Worm (Caenorhabditis elegans) whole organism, L1 larva: ENCODE results near the gene F15A8.1.

Source experiments
- C04F5.9 ChIP-seq: sonication (generic microtip); optimal IDR thresholded peaks from 2 replicates; lab custom pipeline; 2016; ENCODE audit warnings: missing genetic modification characterization, missing compliant biosample characterization
- aha-1 ChIP-seq: fragments of 150-350 bp; optimal IDR thresholded peaks from 2 replicates; lab custom pipeline; 2014; ENCODE audit warnings: missing biosample characterization, missing genetic modification characterization
- alr-1 ChIP-seq: fragments of 200-800 bp; sonication (Bioruptor generic); optimal IDR thresholded peaks from 2 replicates; lab custom pipeline; 2018; ENCODE audit warnings: borderline replicate concordance, mild to moderate bottlenecking, missing genetic modification characterization, missing compliant biosample characterization
- ama-1 ChIP-seq: fragments of 150-350 bp; optimal IDR thresholded peaks from 2 replicates; lab custom pipeline; 2014
- ceh-88 ChIP-seq: fragments of 200-800 bp; sonication (Bioruptor generic); IDR thresholded peaks from 2 replicates; pipeline ENCODE4 v1.3.6; 2022; ENCODE audit warnings: missing genetic modification characterization, missing compliant biosample characterization
- ces-1 ChIP-seq: fragments of 150-350 bp; optimal IDR thresholded peaks from 2 replicates; lab custom pipeline; 2014; ENCODE audit warnings: missing biosample characterization, missing genetic modification reagents, missing genetic modification characterization
- dpl-1 ChIP-seq, 3 experiments: fragments of 150-350 bp in 2 of 3; sonication (generic microtip) in 1 of 3; optimal IDR thresholded peaks; 2 replicates each; lab custom pipeline; 2014 to 2017; ENCODE audit warnings: missing biosample characterization in 3 of 3, missing genetic modification characterization in 3 of 3, missing genetic modification reagents in 3 of 3
- dsc-1 ChIP-seq: sonication (generic microtip); optimal IDR thresholded peaks from 2 replicates; lab custom pipeline; 2016; ENCODE audit warnings: mild to moderate bottlenecking, missing genetic modification characterization, missing compliant biosample characterization
- elt-2 ChIP-seq: sonication (generic microtip); optimal IDR thresholded peaks from 2 replicates; lab custom pipeline; 2016; ENCODE audit warnings: missing genetic modification characterization, mild to moderate bottlenecking, inconsistent platforms, missing compliant biosample characterization, missing genetic modification reagents
- ets-5 ChIP-seq: fragments of 200-800 bp; sonication (Bioruptor generic); IDR thresholded peaks from 2 replicates; pipeline ENCODE4 v1.3.6; 2022; ENCODE audit warnings: missing genetic modification characterization, missing compliant biosample characterization
- fkh-10 ChIP-seq: sonication (generic microtip); optimal IDR thresholded peaks from 2 replicates; lab custom pipeline; 2017; ENCODE audit warnings: missing biosample characterization, missing genetic modification reagents, missing genetic modification characterization
- fkh-4 ChIP-seq: sonication (generic microtip); optimal IDR thresholded peaks from 2 replicates; lab custom pipeline; 2016; ENCODE audit warnings: missing compliant biosample characterization, missing genetic modification characterization, borderline replicate concordance
- grh-1 ChIP-seq: fragments of 200-800 bp; sonication (Bioruptor generic); IDR thresholded peaks from 2 replicates; pipeline ENCODE4 v1.3.6; 2022; ENCODE audit warnings: missing genetic modification reagents, missing genetic modification characterization, missing compliant biosample characterization
- hlh-17 ChIP-seq: fragments of 200-800 bp; sonication (Bioruptor generic); optimal IDR thresholded peaks from 2 replicates; lab custom pipeline; 2018; ENCODE audit warnings: missing genetic modification characterization, mild to moderate bottlenecking, missing compliant biosample characterization, moderate library complexity, borderline replicate concordance
- hpl-2 ChIP-seq: fragments of 150-350 bp; optimal IDR thresholded peaks from 2 replicates; lab custom pipeline; 2014; ENCODE audit warnings: missing biosample characterization, missing genetic modification reagents, missing genetic modification characterization
- isw-1 ChIP-seq: fragments of 200-800 bp; sonication (Bioruptor generic); IDR thresholded peaks from 2 replicates; pipeline ENCODE4 v1.3.6; 2022; ENCODE audit warnings: missing genetic modification characterization, missing compliant biosample characterization
- jun-1 ChIP-seq: fragments of 150-350 bp; optimal IDR thresholded peaks from 2 replicates; lab custom pipeline; 2014; ENCODE audit warnings: missing biosample characterization, missing genetic modification reagents, missing genetic modification characterization
- lin-15B ChIP-seq: fragments of 150-350 bp; sonication (generic microtip); optimal IDR thresholded peaks from 3 replicates; lab custom pipeline; 2014; ENCODE audit warnings: missing biosample characterization, missing genetic modification characterization
- lin-39 ChIP-seq: fragments of 150-350 bp; optimal IDR thresholded peaks from 2 replicates; lab custom pipeline; 2014; ENCODE audit warnings: missing biosample characterization, missing genetic modification reagents, missing genetic modification characterization
- lir-3 ChIP-seq: sonication (generic microtip); optimal IDR thresholded peaks from 2 replicates; lab custom pipeline; 2016; ENCODE audit warnings: mild to moderate bottlenecking, missing genetic modification characterization, moderate library complexity, missing compliant biosample characterization; ENCODE audit not compliant: poor library complexity
- lsy-2 ChIP-seq, 2 experiments: fragments of 150-350 bp; optimal IDR thresholded peaks; 2 replicates each; lab custom pipeline; 2014; ENCODE audit warnings: missing biosample characterization in 2 of 2, missing genetic modification characterization in 2 of 2
- mab-9 ChIP-seq: fragments of 200-800 bp; sonication (Bioruptor generic); IDR thresholded peaks from 2 replicates; pipeline ENCODE4 v1.3.6; 2022; ENCODE audit warnings: missing genetic modification reagents, missing genetic modification characterization, missing compliant biosample characterization
- mef-2 ChIP-seq: fragments of 150-350 bp; optimal IDR thresholded peaks from 2 replicates; lab custom pipeline; 2014; ENCODE audit warnings: missing biosample characterization, missing genetic modification characterization
- nhr-11 ChIP-seq: fragments of 150-350 bp; optimal IDR thresholded peaks from 2 replicates; lab custom pipeline; 2014; ENCODE audit warnings: missing biosample characterization, missing genetic modification characterization
- nhr-20 ChIP-seq: sonication (generic microtip); optimal IDR thresholded peaks from 2 replicates; lab custom pipeline; 2016; ENCODE audit warnings: mild to moderate bottlenecking, missing genetic modification characterization, missing compliant biosample characterization
- nhr-28 ChIP-seq: fragments of 150-350 bp; optimal IDR thresholded peaks from 2 replicates; lab custom pipeline; 2014; ENCODE audit warnings: missing biosample characterization, missing genetic modification characterization
- nhr-71 ChIP-seq: sonication (generic microtip); optimal IDR thresholded peaks from 2 replicates; lab custom pipeline; 2016; ENCODE audit warnings: mild to moderate bottlenecking, missing genetic modification characterization, moderate library complexity, missing compliant biosample characterization
- nhr-76 ChIP-seq: sonication (generic microtip); optimal IDR thresholded peaks from 2 replicates; lab custom pipeline; 2017; ENCODE audit warnings: missing biosample characterization, missing genetic modification characterization
- nhr-77 ChIP-seq: fragments of 150-350 bp; optimal IDR thresholded peaks from 2 replicates; lab custom pipeline; 2014; ENCODE audit warnings: missing biosample characterization, missing genetic modification characterization
- nhr-85 ChIP-seq: sonication (generic microtip); peaks from one replicate; lab custom pipeline; 2016; ENCODE audit warnings: missing genetic modification characterization, inconsistent platforms, missing compliant biosample characterization
- nhr-90 ChIP-seq: sonication (generic microtip); optimal IDR thresholded peaks from 2 replicates; lab custom pipeline; 2016; ENCODE audit warnings: mild to moderate bottlenecking, missing genetic modification characterization, missing compliant biosample characterization; ENCODE audit not compliant: poor library complexity
- pag-3 ChIP-seq: sonication (generic microtip); optimal IDR thresholded peaks from 2 replicates; lab custom pipeline; 2017; ENCODE audit warnings: missing genetic modification characterization, mild to moderate bottlenecking, missing compliant biosample characterization, antibody characterized with exemption, borderline replicate concordance; ENCODE audit not compliant: insufficient read depth
- pax-3 ChIP-seq: fragments of 200-800 bp; sonication (Bioruptor generic); optimal IDR thresholded peaks from 2 replicates; lab custom pipeline; 2018; ENCODE audit warnings: mild to moderate bottlenecking, missing genetic modification characterization, moderate library complexity, missing compliant biosample characterization
- snpc-4 ChIP-seq: fragments of 150-350 bp; optimal IDR thresholded peaks from 2 replicates; lab custom pipeline; 2014; ENCODE audit warnings: missing biosample characterization, missing genetic modification characterization
- snu-23 ChIP-seq: sonication (generic microtip); optimal IDR thresholded peaks from 2 replicates; lab custom pipeline; 2016; ENCODE audit warnings: missing genetic modification characterization, missing compliant biosample characterization
- sptf-1 ChIP-seq: fragments of 150-350 bp; optimal IDR thresholded peaks from 2 replicates; lab custom pipeline; 2014; ENCODE audit warnings: missing biosample characterization, missing genetic modification characterization
- sup-37 ChIP-seq: fragments of 200-800 bp; sonication (Bioruptor generic); optimal IDR thresholded peaks from 2 replicates; lab custom pipeline; 2018; ENCODE audit warnings: mild to moderate bottlenecking, missing genetic modification characterization, missing compliant biosample characterization
- tbx-2 ChIP-seq: sonication (generic microtip); optimal IDR thresholded peaks from 2 replicates; lab custom pipeline; 2016; ENCODE audit warnings: missing genetic modification characterization, missing compliant biosample characterization
- tlp-1 ChIP-seq: fragments of 150-350 bp; optimal IDR thresholded peaks from 2 replicates; lab custom pipeline; 2014; ENCODE audit warnings: missing biosample characterization, missing genetic modification characterization
- unc-130 ChIP-seq: fragments of 150-350 bp; optimal IDR thresholded peaks from 2 replicates; lab custom pipeline; 2017; ENCODE audit warnings: missing biosample characterization, missing genetic modification characterization, inconsistent platforms
- unc-30 ChIP-seq: sonication (generic microtip); optimal IDR thresholded peaks from 2 replicates; lab custom pipeline; 2017; ENCODE audit warnings: missing biosample characterization, missing genetic modification characterization
- unc-86 ChIP-seq: sonication (generic microtip); optimal IDR thresholded peaks from 2 replicates; lab custom pipeline; 2016; ENCODE audit warnings: missing genetic modification characterization, missing compliant biosample characterization
- unc-98 ChIP-seq: fragments of 200-800 bp; sonication (Bioruptor generic); IDR thresholded peaks from 2 replicates; pipeline ENCODE4 v1.3.6; 2022; ENCODE audit warnings: missing genetic modification characterization, missing compliant biosample characterization
- vab-15 ChIP-seq: sonication (generic microtip); optimal IDR thresholded peaks from 2 replicates; lab custom pipeline; 2017; ENCODE audit warnings: missing genotype, mild to moderate bottlenecking, missing genetic modification characterization, missing compliant biosample characterization
- xbp-1 ChIP-seq: sonication (generic microtip); optimal IDR thresholded peaks from 2 replicates; lab custom pipeline; 2016; ENCODE audit warnings: missing genetic modification characterization, missing compliant biosample characterization
- ztf-4 ChIP-seq: fragments of 150-350 bp; optimal IDR thresholded peaks from 2 replicates; lab custom pipeline; 2014; ENCODE audit warnings: missing biosample characterization, missing genetic modification characterization

F15A8.1 gene

DNA sequence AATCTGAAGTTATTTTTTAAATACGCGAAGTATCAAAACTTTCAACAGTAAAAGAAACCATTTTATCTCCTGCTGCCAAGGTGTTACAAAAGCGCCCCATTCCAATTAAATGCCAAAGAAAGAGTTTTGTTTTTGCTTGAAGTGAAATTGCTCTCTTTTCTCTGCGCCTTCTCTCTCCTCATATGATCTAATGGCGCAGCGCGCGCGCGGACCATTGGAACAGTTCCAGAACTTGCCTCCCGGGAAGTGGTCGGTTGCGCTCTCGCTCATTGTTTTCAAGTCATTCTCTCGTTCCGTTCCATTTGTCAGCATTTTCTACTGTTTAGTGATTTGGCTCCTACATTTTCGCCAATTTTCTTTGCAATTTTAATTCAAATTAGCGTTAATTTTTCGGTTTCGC is 11.2 kb downstream of the F15A8.1 start:
- TF ChIP-seq alr-1 (tag; lab: Kevin White, UChicago) (no peak), elt-2 (tag; lab: Kevin White, UChicago) (no peak), lir-3 (tag; lab: Kevin White, UChicago) (no peak), nhr-11 (tag; lab: Kevin White, UChicago) (no peak), dsc-1 (tag; lab: Kevin White, UChicago) (no peak), lin-39 (tag; lab: Kevin White, UChicago) (no peak), hlh-17 (GFP tag; lab: Kevin White, UChicago) (no peak), nhr-20 (no peak), lin-15B (tag; lab: Kevin White, UChicago) (no peak)

DNA sequence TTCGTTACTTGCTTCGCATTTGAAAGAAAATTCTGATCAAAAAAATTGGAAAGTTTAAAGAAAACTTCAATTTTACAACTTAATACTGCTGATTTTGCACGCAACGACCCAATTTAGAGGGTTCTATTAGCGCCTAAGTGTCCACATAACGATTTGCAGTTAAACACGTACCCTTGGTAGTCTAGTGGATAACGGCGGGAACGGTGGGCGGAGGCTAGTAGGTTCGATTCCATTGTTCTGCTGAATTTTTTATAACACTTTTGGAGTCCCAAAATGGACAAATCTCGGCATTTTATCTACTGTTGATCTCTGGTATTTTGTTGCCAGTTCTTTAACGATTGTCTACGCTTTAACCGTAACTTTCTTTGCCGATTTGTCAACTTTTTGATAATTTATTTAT is 12.4 kb downstream of the F15A8.1 start:
- no peak for TF ChIP-seq elt-2 (tag; lab: Kevin White, UChicago)
- TF ChIP-seq sptf-1 (tag; lab: Kevin White, UChicago) = no peak
- TF ChIP-seq fkh-10 = no peak
- no peak for TF ChIP-seq nhr-20
- no peak for TF ChIP-seq xbp-1 (tag; lab: Kevin White, UChicago)
- TF ChIP-seq hlh-17 (GFP tag; lab: Kevin White, UChicago) = no peak

DNA sequence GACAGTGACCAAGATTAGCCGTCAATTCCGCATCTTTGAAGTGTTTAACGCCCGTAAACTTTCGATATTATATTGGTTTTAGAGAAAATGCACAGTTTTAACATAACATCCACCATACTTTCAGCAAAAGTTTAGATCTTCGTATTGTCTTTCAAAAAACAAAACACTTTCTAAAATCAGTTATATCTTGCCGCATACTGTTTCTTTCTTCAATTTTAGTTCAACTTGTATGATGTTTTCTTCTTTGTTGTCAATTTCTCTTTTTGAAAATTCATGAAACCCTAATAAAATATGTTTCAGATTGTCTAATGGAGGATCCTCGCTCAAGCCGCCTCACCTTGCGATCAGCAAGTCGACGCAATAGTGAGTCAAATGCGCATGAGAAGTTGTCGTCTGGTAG is 13.1 kb downstream of the F15A8.1 start, which contains the start of gene F02E8.4:
Gene F02E8.4 (plus strand): TSS at position 301 of the 400 bp plus-strand sequence.
- TF ChIP-seq aha-1 (tag; lab: Kevin White, UChicago) (no peak), nhr-85 (tag; lab: Kevin White, UChicago) (peak; percentile 23)

DNA sequence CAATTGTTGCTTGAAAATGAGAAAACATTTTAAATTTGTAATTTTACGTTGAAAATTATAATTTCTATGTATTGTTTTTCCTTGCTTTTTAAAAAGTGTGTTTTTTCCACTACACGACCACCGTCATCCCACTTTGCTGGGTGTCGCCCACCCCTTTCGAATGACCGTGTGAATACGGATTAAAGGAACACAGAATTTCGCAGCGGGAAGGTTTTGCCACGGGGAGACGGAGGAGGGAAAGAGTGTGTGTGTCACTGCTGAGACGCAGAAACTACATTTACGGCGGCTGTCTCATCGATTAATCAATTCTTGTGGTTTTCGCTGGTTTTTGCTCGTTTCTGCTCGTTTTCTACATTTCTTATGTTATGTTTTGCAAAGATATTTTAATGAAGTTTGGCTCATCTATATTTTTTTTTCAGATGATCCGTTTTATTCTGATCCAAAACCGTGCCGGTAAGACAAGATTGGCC is 17.1 kb downstream of the F15A8.1 start, which contains the start of gene aps-2:
Gene aps-2 (plus strand): TSS at position 420 of the 470 bp plus-strand sequence.
- TF ChIP-seq fkh-4 (no peak), elt-2 (tag; lab: Kevin White, UChicago) (no peak), ets-5 (GFP tag; lab: Robert Waterston, UW) (no peak), alr-1 (tag; lab: Kevin White, UChicago) (no peak), jun-1 (tag; lab: Kevin White, UChicago) (peak; percentile 40), aha-1 (tag; lab: Kevin White, UChicago) (no peak), tlp-1 (tag; lab: Kevin White, UChicago) (no peak), sup-37 (GFP tag; lab: Kevin White, UChicago) (no peak), mab-9 (GFP tag; lab: Robert Waterston, UW) (no peak), unc-30 (tag; lab: Kevin White, UChicago) (no peak), vab-15 (tag; lab: Kevin White, UChicago) (no peak), lsy-2 (tag; optimal IDR thresholded peaks at IDR 0.05; lab: Kevin White, UChicago) (peak; percentile 34 to 70), lin-15B (tag; lab: Kevin White, UChicago) (no peak), snu-23 (GFP tag; lab: Kevin White, UChicago) (peak; percentile 67), tbx-2 (no peak), isw-1 (GFP tag; lab: Robert Waterston, UW) (no peak), ztf-4 (tag; lab: Kevin White, UChicago) (no peak), unc-86 (tag; lab: Kevin White, UChicago) (peak; percentile 41), ceh-88 (no peak), pax-3 (no peak), ama-1 (lab: Kevin White, UChicago) (no peak), hpl-2 (GFP tag; lab: Kevin White, UChicago) (no peak), lir-3 (tag; lab: Kevin White, UChicago) (no peak), snpc-4 (tag; lab: Kevin White, UChicago) (no peak), ces-1 (no peak), mef-2 (tag; lab: Kevin White, UChicago) (no peak), pag-3 (tag; lab: Kevin White, UChicago) (no peak), unc-130 (no peak), C04F5.9 (no peak), nhr-71 (tag; lab: Kevin White, UChicago) (no peak), dpl-1 (GFP tag; optimal IDR thresholded peaks at IDR 0.05; lab: Kevin White, UChicago) (peak; percentile 28 to 49 (median 47)), nhr-90 (tag; lab: Kevin White, UChicago) (peak; percentile 28), nhr-76 (tag; lab: Kevin White, UChicago) (no peak), nhr-77 (tag; lab: Kevin White, UChicago) (no peak), nhr-28 (tag; lab: Kevin White, UChicago) (no peak), unc-98 (no peak), nhr-85 (tag; lab: Kevin White, UChicago) (peak; percentile 64), grh-1 (GFP tag; lab: Robert Waterston, UW) (no peak)
